Worm (Caenorhabditis elegans) whole organism, midembryonic: ENCODE measurements around the gene klc-2.

Source experiments
- flt-1 ChIP-seq: fragments of 200-800 bp; sonication (Bioruptor generic); IDR thresholded peaks from 2 replicates; pipeline ENCODE4 v1.3.6; 2022; ENCODE audit warnings: missing genetic modification characterization, missing compliant biosample characterization
- klf-2 ChIP-seq: fragments of 200-800 bp; sonication (Bioruptor generic); conservative IDR thresholded peaks from 2 replicates; pipeline ENCODE4 v1.3.6; 2022; ENCODE audit warnings: missing genetic modification reagents, missing genetic modification characterization, missing compliant biosample characterization
- ref-1 ChIP-seq: fragments of 200-800 bp; sonication (Bioruptor generic); conservative IDR thresholded peaks from 2 replicates; pipeline ENCODE4 v1.3.6; 2022; ENCODE audit warnings: missing genetic modification reagents, missing genetic modification characterization, missing compliant biosample characterization
- tab-1 ChIP-seq: fragments of 200-800 bp; sonication (Bioruptor generic); IDR thresholded peaks from 2 replicates; pipeline ENCODE4 v1.3.6; 2022; ENCODE audit warnings: missing genetic modification characterization, missing compliant biosample characterization
- ztf-23 ChIP-seq: fragments of 200-800 bp; sonication (Bioruptor generic); IDR thresholded peaks from 2 replicates; pipeline ENCODE4 v1.3.6; 2022; ENCODE audit warnings: missing genetic modification reagents, missing genetic modification characterization, missing compliant biosample characterization
- ztf-29 ChIP-seq: fragments of 200-800 bp; sonication (Bioruptor generic); IDR thresholded peaks from 2 replicates; pipeline ENCODE4 v1.3.6; 2022; ENCODE audit warnings: missing genetic modification reagents, missing genetic modification characterization, missing compliant biosample characterization

ce11 chrV:5591887-5592286 is 10.7 kb upstream of the klc-2 start:
- TF ChIP-seq klf-2 (no peak), tab-1 (GFP tag; lab: Robert Waterston, UW) (no peak), ref-1 (no peak), ztf-29 (no peak), ztf-23 (no peak), flt-1 (GFP tag; lab: Robert Waterston, UW) (no peak)
